Fruit fly (Drosophila melanogaster): ENCODE data around the gene Dys.

Gene Dys

dm6 chr3R:19467464-19467863 lies 6.6 kb downstream of the Dys start (continued):
- TF ChIP-seq CG4360 (GFP tag; IDR thresholded peaks at IDR 0.05) (no peak), CG10209 (GFP tag; optimal IDR thresholded peaks at IDR 0.05) (peak; percentile 8), CG12769 (tag; optimal IDR thresholded peaks at IDR 0.05) (no peak), ERR (GFP tag; optimal IDR thresholded peaks at IDR 0.05) (no peak), Max (GFP tag; optimal IDR thresholded peaks at IDR 0.05) (no peak), CG3163 (GFP tag; optimal IDR thresholded peaks at IDR 0.05) (no peak), CG11085 (GFP tag; IDR thresholded peaks at IDR 0.05) (no peak), exex (tag; optimal IDR thresholded peaks at IDR 0.05) (no peak), gcm2 (GFP tag; optimal IDR thresholded peaks at IDR 0.05) (no peak), CG32532 (GFP tag; IDR thresholded peaks at IDR 0.05) (no peak), CG11247 (GFP tag; IDR thresholded peaks at IDR 0.05) (no peak), CG12155 (GFP tag; optimal IDR thresholded peaks at IDR 0.05) (no peak), salm (tag; optimal IDR thresholded peaks at IDR 0.05) (no peak), CG13424 (tag; optimal IDR thresholded peaks at IDR 0.05) (no peak), tio (GFP tag; optimal IDR thresholded peaks at IDR 0.05) (no peak), CG1602 (GFP tag; optimal IDR thresholded peaks at IDR 0.05) (no peak), CG8089 (GFP tag; optimal IDR thresholded peaks at IDR 0.05) (no peak), CG12744 (GFP tag; optimal IDR thresholded peaks at IDR 0.05) (no peak), sim (GFP tag; IDR thresholded peaks at IDR 0.05) (no peak), sima (GFP tag; optimal IDR thresholded peaks at IDR 0.05) (no peak), CG13123 (GFP tag; optimal IDR thresholded peaks at IDR 0.05) (no peak), da (GFP tag; optimal IDR thresholded peaks at IDR 0.05) (no peak), ase (GFP tag; IDR thresholded peaks at IDR 0.05) (no peak), jing (GFP tag; optimal IDR thresholded peaks at IDR 0.05) (no peak), Scr (GFP tag; IDR thresholded peaks at IDR 0.05; ENCODE audit: partially characterized antibody) (no peak), Med (GFP tag) (peak; percentile 59), wdn (GFP tag; IDR thresholded peaks at IDR 0.05) (no peak), Ssrp (tag; optimal IDR thresholded peaks at IDR 0.05) (no peak), crc (GFP tag; optimal IDR thresholded peaks at IDR 0.05) (no peak), pb (GFP tag; optimal IDR thresholded peaks at IDR 0.05) (no peak), CkIIα-i1 (GFP tag; IDR thresholded peaks at IDR 0.05) (no peak), YL-1 (GFP tag; optimal IDR thresholded peaks at IDR 0.05) (no peak), Side (GFP tag; optimal IDR thresholded peaks at IDR 0.05) (no peak), Stat92E (GFP tag; optimal IDR thresholded peaks at IDR 0.05) (no peak), CG15269 (tag; optimal IDR thresholded peaks at IDR 0.05) (no peak), CG8765 (GFP tag; IDR thresholded peaks at IDR 0.05) (no peak), gsb-n (tag; optimal IDR thresholded peaks at IDR 0.05) (no peak), C15 (GFP tag; IDR thresholded peaks at IDR 0.05) (no peak), CG10366 (GFP tag; IDR thresholded peaks at IDR 0.05) (no peak), hb (GFP tag; IDR thresholded peaks at IDR 0.05; ENCODE audit: partially characterized antibody) (no peak), Abd-B (GFP tag; optimal IDR thresholded peaks at IDR 0.05) (no peak), Ets65A (GFP tag) (no peak), Dad (GFP tag; optimal IDR thresholded peaks at IDR 0.05) (no peak), Trl (optimal IDR thresholded peaks at IDR 0.05) (no peak), Trl (GFP tag; optimal IDR thresholded peaks at IDR 0.05) (no peak), Dfd (GFP tag; optimal IDR thresholded peaks at IDR 0.05) (no peak), CG8924 (tag; optimal IDR thresholded peaks at IDR 0.05) (no peak), Nf-YA (GFP tag; IDR thresholded peaks at IDR 0.05) (peak; percentile 51; the same call in 1 of the 2 replicates), D19A (tag; optimal IDR thresholded peaks at IDR 0.05) (no peak), lmd (GFP tag; IDR thresholded peaks at IDR 0.05) (no peak), ttk (GFP tag; IDR thresholded peaks at IDR 0.05) (no peak), MBD-R2 (GFP tag; IDR thresholded peaks at IDR 0.05) (no peak), CG33213 (GFP tag; optimal IDR thresholded peaks at IDR 0.05) (no peak), yki (optimal IDR thresholded peaks at IDR 0.05) (no peak)
